Fruit fly (Drosophila melanogaster) whole organism, embryonic: Measurements from ENCODE around the gene TFAM.
A peak's percentile ranks its signal among the peaks of the same experiment; 100 is the strongest.

Experiments
- Antp ChIP-seq: fragments of 200-800 bp; sonication (Bioruptor generic); optimal IDR thresholded peaks from 3 replicates; lab custom pipeline; 2016; ENCODE audit warnings: missing biosample characterization, missing genetic modification characterization
- Sox100B ChIP-seq: fragments of 200-800 bp; sonication (Bioruptor generic); optimal IDR thresholded peaks from 3 replicates; lab custom pipeline; 2018; ENCODE audit warnings: missing biosample characterization, mild to moderate bottlenecking, missing genetic modification characterization

DNA sequence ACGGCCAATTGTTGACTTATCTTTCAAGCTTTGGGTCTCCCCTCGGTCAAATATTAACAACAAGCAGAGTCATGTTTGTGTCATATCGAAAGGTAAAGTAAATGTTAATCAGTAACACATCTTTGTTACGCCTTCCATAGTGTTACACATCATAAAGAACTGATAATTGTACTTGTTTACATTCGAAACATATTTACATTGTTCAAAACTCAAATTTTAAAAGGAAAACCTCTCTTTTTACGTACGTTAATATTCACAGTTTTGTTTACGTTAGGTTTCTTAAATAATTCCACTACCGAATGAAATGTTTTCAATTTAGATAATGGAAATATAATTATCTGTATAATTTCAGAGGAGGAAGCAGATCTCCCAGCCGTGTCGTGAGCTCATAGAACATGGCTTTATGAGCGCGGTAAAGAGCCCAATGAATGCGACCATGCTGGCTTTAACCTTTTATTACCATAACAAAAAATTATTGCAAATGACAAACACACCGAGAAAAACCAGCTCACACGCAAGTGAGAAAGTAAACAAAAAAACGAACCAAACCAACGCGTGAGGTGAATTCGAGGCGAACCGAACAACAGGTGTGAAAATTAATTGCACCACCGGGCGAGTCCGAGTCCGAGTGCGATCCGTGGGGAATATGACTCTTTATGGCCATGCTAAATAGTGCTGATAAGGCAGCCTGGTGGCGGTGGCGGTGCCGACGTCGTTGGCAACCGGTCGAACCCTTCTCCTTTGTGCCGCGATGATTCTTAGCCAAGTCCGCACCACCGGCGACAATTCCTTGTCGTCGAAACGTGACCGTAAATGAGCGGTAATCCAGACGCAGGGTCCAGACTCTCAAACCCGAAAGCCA is 34.3 kb downstream of the TFAM start:
- TF ChIP-seq Sox100B (GFP tag; lab: Kevin White, UChicago) (peak; percentile 77), Antp (GFP tag; lab: Kevin White, UChicago) (no peak)
